Fruit fly (Drosophila melanogaster): ENCODE measurements around the gene vari.
A peak's percentile ranks its signal among the peaks of the same experiment; 100 is the strongest.

Gene vari

DNA sequence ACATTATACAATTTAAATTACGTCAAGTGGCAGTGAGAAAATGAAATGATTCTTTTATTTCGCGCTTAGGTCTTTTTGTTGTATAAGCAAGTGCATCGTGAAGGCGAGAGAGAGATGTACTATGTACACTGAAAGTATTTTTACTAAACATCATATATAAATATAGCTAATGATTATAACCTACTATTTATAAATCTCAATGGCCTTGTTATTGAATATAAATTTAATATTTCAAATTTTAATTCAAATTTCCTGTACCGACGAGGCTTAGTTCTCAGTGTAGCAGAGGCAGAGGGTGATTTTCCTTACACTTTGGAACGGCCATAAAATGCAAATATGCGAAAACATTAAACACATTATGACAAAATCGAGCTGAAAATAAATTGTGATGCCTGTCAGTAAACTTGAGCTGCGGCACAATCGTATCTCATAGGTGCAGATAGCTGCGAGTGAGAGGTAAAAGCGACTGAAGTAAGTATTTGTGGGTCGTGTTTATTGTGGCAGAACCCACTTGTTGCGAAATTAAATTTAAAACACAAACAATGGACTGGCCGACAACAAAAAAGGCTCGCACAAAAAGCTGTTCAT lies 34.8 kb downstream of the vari start (continued):
- TF ChIP-seq CG10631 (GFP tag; optimal IDR thresholded peaks at IDR 0.05) (peak; percentile 76), CG1621 (tag; optimal IDR thresholded peaks at IDR 0.05) (peak; percentile 40), CG6276 (GFP tag; optimal IDR thresholded peaks at IDR 0.05) (peak; percentile 61), cyc (GFP tag; optimal IDR thresholded peaks at IDR 0.05) (peak; percentile 77), fd59A (GFP tag; optimal IDR thresholded peaks at IDR 0.05) (peak; percentile 54), Hr38 (GFP tag; optimal IDR thresholded peaks at IDR 0.05) (no peak), CG3919 (GFP tag; optimal IDR thresholded peaks at IDR 0.05) (peak; percentile 83), CG4318 (GFP tag; optimal IDR thresholded peaks at IDR 0.05) (peak; percentile 29), fd85E (GFP tag; optimal IDR thresholded peaks at IDR 0.05) (peak; percentile 30), CG7368 (GFP tag; optimal IDR thresholded peaks at IDR 0.05) (peak; percentile 74), dsx (GFP tag; optimal IDR thresholded peaks at IDR 0.05; ENCODE audit: poor library complexity, severe bottlenecking) (no peak), lz (GFP tag; optimal IDR thresholded peaks at IDR 0.05) (peak; percentile 71), Sox14 (GFP tag; optimal IDR thresholded peaks at IDR 0.05) (peak; percentile 52), CG6808 (GFP tag; optimal IDR thresholded peaks at IDR 0.05) (peak; percentile 60), Met (GFP tag; optimal IDR thresholded peaks at IDR 0.05) (peak; percentile 83), net (GFP tag; optimal IDR thresholded peaks at IDR 0.05) (peak; percentile 81), vri (GFP tag; optimal IDR thresholded peaks at IDR 0.05) (peak; percentile 64), Hr4 (GFP tag; optimal IDR thresholded peaks at IDR 0.05) (peak; percentile 68), OdsH (GFP tag; optimal IDR thresholded peaks at IDR 0.05) (peak; percentile 80), CG6792 (GFP tag; optimal IDR thresholded peaks at IDR 0.05) (peak; percentile 78), salr (GFP tag; optimal IDR thresholded peaks at IDR 0.05) (peak; percentile 41 to 56), topi (GFP tag; optimal IDR thresholded peaks at IDR 0.05) (peak; percentile 84), spab (GFP tag; optimal IDR thresholded peaks at IDR 0.05) (peak; percentile 66), CG8632 (GFP tag; optimal IDR thresholded peaks at IDR 0.05) (peak; percentile 88), Lpt (GFP tag; optimal IDR thresholded peaks at IDR 0.05) (peak; percentile 57), CG9139 (GFP tag; optimal IDR thresholded peaks at IDR 0.05) (peak; percentile 68), CG31627 (GFP tag; optimal IDR thresholded peaks at IDR 0.05) (peak; percentile 59), Gug (GFP tag; IDR thresholded peaks at IDR 0.05) (peak; percentile 84), CG11902 (GFP tag; optimal IDR thresholded peaks at IDR 0.05) (peak; percentile 73)

DNA sequence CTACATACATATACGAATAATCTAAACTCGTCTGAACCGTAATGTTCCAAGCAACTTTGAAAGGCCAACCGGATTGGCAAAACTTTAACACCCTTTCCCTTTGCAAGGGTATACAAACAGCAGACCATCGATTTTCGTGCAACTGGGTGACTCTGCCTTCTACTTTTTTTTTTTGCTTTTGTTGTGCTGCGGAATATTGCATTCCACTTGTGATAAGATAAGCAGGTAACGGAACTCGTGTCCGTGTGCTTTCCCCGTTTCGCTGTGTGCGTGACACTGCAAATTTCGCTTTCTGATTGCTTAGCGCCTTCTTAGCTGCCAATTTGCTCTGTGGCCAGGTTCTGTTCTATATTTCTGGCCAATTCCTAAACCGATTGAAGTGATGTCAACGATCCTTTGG lies 35.9 kb downstream of the vari start:
- TF ChIP-seq svp (GFP tag), result peak; percentile 64
- TF ChIP-seq CG8319 (GFP tag; optimal IDR thresholded peaks at IDR 0.05), result no peak
- no peak for TF ChIP-seq Eip75B (GFP tag; optimal IDR thresholded peaks at IDR 0.05)
- TF ChIP-seq Sox15 (GFP tag; optimal IDR thresholded peaks at IDR 0.05), result no peak
- TF ChIP-seq CG34406 (GFP tag; optimal IDR thresholded peaks at IDR 0.05), result no peak
- TF ChIP-seq Eip93F (GFP tag; optimal IDR thresholded peaks at IDR 0.05), result peak; percentile 17
- TF ChIP-seq vri (GFP tag; optimal IDR thresholded peaks at IDR 0.05), result peak; percentile 65

- TF ChIP-seq Eip75B (GFP tag; optimal IDR thresholded peaks at IDR 0.05), result peak; percentile 48
- no peak for TF ChIP-seq CG6808 (GFP tag; optimal IDR thresholded peaks at IDR 0.05)
- no peak for TF ChIP-seq CG6854 (GFP tag; optimal IDR thresholded peaks at IDR 0.05)
- no peak for TF ChIP-seq CG8632 (GFP tag; optimal IDR thresholded peaks at IDR 0.05)
- TF ChIP-seq achi (GFP tag; optimal IDR thresholded peaks at IDR 0.05), result peak; percentile 57
- TF ChIP-seq spab (GFP tag; optimal IDR thresholded peaks at IDR 0.05), result no peak
- peak; percentile 26 for TF ChIP-seq Eip93F (GFP tag; optimal IDR thresholded peaks at IDR 0.05)
- TF ChIP-seq fd59A (GFP tag; optimal IDR thresholded peaks at IDR 0.05), result no peak
- peak; percentile 28 for TF ChIP-seq OdsH (GFP tag; optimal IDR thresholded peaks at IDR 0.05)
- peak; percentile 71 for TF ChIP-seq Ets21C (GFP tag; optimal IDR thresholded peaks at IDR 0.05)
- no peak for TF ChIP-seq CG16779 (tag; optimal IDR thresholded peaks at IDR 0.05)
- peak; percentile 73 for TF ChIP-seq Hr39 (GFP tag; optimal IDR thresholded peaks at IDR 0.05)
- peak; percentile 53 for TF ChIP-seq acj6 (GFP tag; optimal IDR thresholded peaks at IDR 0.05)
- TF ChIP-seq vri (GFP tag; optimal IDR thresholded peaks at IDR 0.05), result peak; percentile 50
- no peak for TF ChIP-seq CG9139 (GFP tag; optimal IDR thresholded peaks at IDR 0.05)
- peak; percentile 66 for TF ChIP-seq CG31627 (GFP tag; optimal IDR thresholded peaks at IDR 0.05)
- TF ChIP-seq fkh (GFP tag; optimal IDR thresholded peaks at IDR 0.05), result peak; percentile 43
- no peak for TF ChIP-seq CG11762 (GFP tag; optimal IDR thresholded peaks at IDR 0.05; ENCODE audit: insufficient read depth)
- peak; percentile 65 for TF ChIP-seq cyc (GFP tag; optimal IDR thresholded peaks at IDR 0.05)
- peak; percentile 31 for TF ChIP-seq Sox14 (GFP tag; optimal IDR thresholded peaks at IDR 0.05)
- TF ChIP-seq CG6163 (GFP tag; IDR thresholded peaks at IDR 0.05), result 0 out of 3 replicates have a peak, but pooled peaks have one; percentile 20
- peak; percentile 41 for TF ChIP-seq Gug (GFP tag; IDR thresholded peaks at IDR 0.05)
- TF ChIP-seq net (GFP tag; optimal IDR thresholded peaks at IDR 0.05), result no peak
- no peak for TF ChIP-seq CG3032 (tag; optimal IDR thresholded peaks at IDR 0.05)
- TF ChIP-seq Hr4 (GFP tag; optimal IDR thresholded peaks at IDR 0.05), result peak; percentile 17
These were observed 36.9 kb downstream of the vari start for dm6 chr2L:20759809-20760485.
